5 fruit fly cellular contexts compared by ENCODE assay signal in the genomic region with DNA sequence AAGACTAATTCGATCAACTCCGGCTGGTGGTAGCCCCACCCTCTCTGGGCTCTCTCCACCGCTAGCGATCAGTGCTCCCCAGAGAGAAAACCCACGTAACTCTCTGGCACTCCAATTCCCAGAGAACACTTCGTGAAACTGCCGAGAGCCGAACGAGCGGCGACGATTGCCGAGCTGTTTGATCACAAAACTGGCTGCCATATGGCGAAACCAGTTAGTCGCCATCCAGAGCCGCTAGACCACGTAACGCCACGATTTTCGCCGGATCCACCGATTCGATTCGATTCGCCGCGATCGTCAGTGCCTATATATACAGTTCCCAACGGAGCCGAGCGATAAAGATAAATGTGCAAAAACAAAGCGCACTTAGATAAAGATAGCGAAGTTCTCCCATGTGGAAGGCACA.
TF ChIP-seq lines count a peak whose summit lies in the region.

A gene (plus strand): TSS at position 209 of the 406 bp plus-strand sequence.

TF ChIP-seq in whole organism, adult, 20 proteins besides CTCF, POLR2A, EP300 and RAD21 (continued from another document):
- peak; percentile 8 for TF ChIP-seq Clk (GFP tag; optimal IDR thresholded peaks at IDR 0.05; lab: Kevin White, UChicago)
- TF ChIP-seq CG7101 (tag; optimal IDR thresholded peaks at IDR 0.05; lab: Kevin White, UChicago) = peak; percentile 57
- peak; percentile 79 for TF ChIP-seq ovo (GFP tag; optimal IDR thresholded peaks at IDR 0.05; lab: Kevin White, UChicago)
TF ChIP-seq in whole organism, adult: peak in this region for 15.

TF ChIP-seq in whole organism, embryonic, 481 proteins besides CTCF, POLR2A, EP300 and RAD21 (continued from another document and continues in another):
- TF ChIP-seq CG11093 (GFP tag; IDR thresholded peaks at IDR 0.05; lab: Robert Waterston, UW) (no peak), CG12219 (GFP tag; optimal IDR thresholded peaks at IDR 0.05; lab: Kevin White, UChicago) (peak; percentile 24), CG6654 (GFP tag; optimal IDR thresholded peaks at IDR 0.05; lab: Kevin White, UChicago) (no peak), CG2120 (GFP tag; optimal IDR thresholded peaks at IDR 0.05; lab: Kevin White, UChicago) (peak; percentile 33), tap (tag; optimal IDR thresholded peaks at IDR 0.05; lab: Kevin White, UChicago) (no peak), Meics (GFP tag; optimal IDR thresholded peaks at IDR 0.05; lab: Kevin White, UChicago) (peak; percentile 35), CG12299 (tag; optimal IDR thresholded peaks at IDR 0.05; lab: Kevin White, UChicago) (peak; percentile 25), CG10366 (GFP tag; IDR thresholded peaks at IDR 0.05; lab: Robert Waterston, UW) (no peak; the same call in 1 of the 2 replicates), ERR (GFP tag; optimal IDR thresholded peaks at IDR 0.05; lab: Kevin White, UChicago) (peak; percentile 28), MBD-R2 (GFP tag; IDR thresholded peaks at IDR 0.05; lab: Robert Waterston, UW) (no peak; the same call in 1 of the 2 replicates), prd (optimal IDR thresholded peaks at IDR 0.05; lab: Kevin White, UChicago) (no peak), prd (GFP tag; IDR thresholded peaks at IDR 0.05; lab: Robert Waterston, UW) (no peak), CG12104 (GFP tag; optimal IDR thresholded peaks at IDR 0.05; lab: Kevin White, UChicago) (no peak), CG11085 (GFP tag; IDR thresholded peaks at IDR 0.05; lab: Robert Waterston, UW) (no peak), CG4730 (GFP tag; IDR thresholded peaks at IDR 0.05; lab: Robert Waterston, UW) (no peak), Mes4 (GFP tag; optimal IDR thresholded peaks at IDR 0.05; lab: Kevin White, UChicago) (no peak), ash1 (GFP tag; optimal IDR thresholded peaks at IDR 0.05; lab: Kevin White, UChicago) (peak; percentile 8), Bgb (GFP tag; IDR thresholded peaks at IDR 0.05; lab: Robert Waterston, UW; ENCODE audit: partially characterized antibody) (peak; percentile 71; the same call in 1 of the 2 replicates), amos (GFP tag; IDR thresholded peaks at IDR 0.05; lab: Robert Waterston, UW; ENCODE audit: partially characterized antibody) (peak; percentile 51; the same call in 1 of the 2 replicates), pan (optimal IDR thresholded peaks at IDR 0.05; lab: Kevin White, UChicago) (no peak), pan (GFP tag; optimal IDR thresholded peaks at IDR 0.05 in 1 of 2, IDR thresholded peaks at IDR 0.05 in 1 of 2) (peak in 1 of 2 experiments; percentile 46), CG6854 (GFP tag; optimal IDR thresholded peaks at IDR 0.05; lab: Kevin White, UChicago) (peak; percentile 0), lbe (GFP tag; optimal IDR thresholded peaks at IDR 0.05; lab: Kevin White, UChicago) (peak; percentile 63), hb (GFP tag; IDR thresholded peaks at IDR 0.05; lab: Robert Waterston, UW; ENCODE audit: partially characterized antibody) (no peak), ind (GFP tag; optimal IDR thresholded peaks at IDR 0.05; lab: Kevin White, UChicago) (no peak), CG3163 (GFP tag; optimal IDR thresholded peaks at IDR 0.05; lab: Kevin White, UChicago) (no peak), CG12659 (GFP tag; optimal IDR thresholded peaks at IDR 0.05; lab: Kevin White, UChicago) (peak; percentile 15), sens (GFP tag; lab: Kevin White, UChicago) (peak; percentile 87), CG13287 (GFP tag; IDR thresholded peaks at IDR 0.05; lab: Robert Waterston, UW; ENCODE audit: partially characterized antibody) (peak; percentile 66), CG2678 (tag; optimal IDR thresholded peaks at IDR 0.05; lab: Kevin White, UChicago) (peak; percentile 35)

TF ChIP-seq in whole organism, prepupa, 60 proteins besides CTCF, POLR2A, EP300 and RAD21 (continued from another document and continues in another):
- TF ChIP-seq CG34406 (GFP tag; optimal IDR thresholded peaks at IDR 0.05; lab: Kevin White, UChicago) (peak; percentile 11), pdm3 (GFP tag; optimal IDR thresholded peaks at IDR 0.05; lab: Kevin White, UChicago) (no peak), CG6163 (GFP tag; IDR thresholded peaks at IDR 0.05; lab: Robert Waterston, UW) (peak; percentile 80; the same call in 2 of the 3 replicates), CG6276 (GFP tag; optimal IDR thresholded peaks at IDR 0.05; lab: Kevin White, UChicago) (peak; percentile 53), dac (GFP tag; optimal IDR thresholded peaks at IDR 0.05; lab: Kevin White, UChicago) (no peak), CG16779 (tag; optimal IDR thresholded peaks at IDR 0.05; lab: Kevin White, UChicago) (peak; percentile 76), CG8119 (GFP tag; IDR thresholded peaks at IDR 0.05; lab: Robert Waterston, UW) (peak; percentile 46; the same call in 2 of the 3 replicates), CG10669 (GFP tag; optimal IDR thresholded peaks at IDR 0.05; lab: Kevin White, UChicago) (peak; percentile 25), topi (GFP tag; optimal IDR thresholded peaks at IDR 0.05; lab: Kevin White, UChicago) (peak; percentile 62), ss (GFP tag; optimal IDR thresholded peaks at IDR 0.05; lab: Kevin White, UChicago) (peak; percentile 74 to 76), CG4318 (GFP tag; optimal IDR thresholded peaks at IDR 0.05; lab: Kevin White, UChicago) (no peak), Ets96B (tag; optimal IDR thresholded peaks at IDR 0.05; lab: Kevin White, UChicago) (peak; percentile 20), CG3032 (tag; optimal IDR thresholded peaks at IDR 0.05; lab: Kevin White, UChicago) (no peak), CG15336 (GFP tag; IDR thresholded peaks at IDR 0.05; lab: Robert Waterston, UW) (peak; percentile 65; the same call in 1 of the 2 replicates), Gug (GFP tag; IDR thresholded peaks at IDR 0.05; lab: Robert Waterston, UW) (0 out of 2 replicates have a peak, but pooled peaks have one; percentile 42), achi (GFP tag; optimal IDR thresholded peaks at IDR 0.05; lab: Kevin White, UChicago) (no peak), acj6 (GFP tag; optimal IDR thresholded peaks at IDR 0.05; lab: Kevin White, UChicago) (no peak), eg (GFP tag; IDR thresholded peaks at IDR 0.05; lab: Robert Waterston, UW) (peak; percentile 81; the same call in 2 of the 3 replicates), Hr4 (GFP tag; optimal IDR thresholded peaks at IDR 0.05; lab: Kevin White, UChicago) (no peak), CG3919 (GFP tag; optimal IDR thresholded peaks at IDR 0.05; lab: Kevin White, UChicago) (peak; percentile 54), lz (GFP tag; optimal IDR thresholded peaks at IDR 0.05; lab: Kevin White, UChicago) (no peak), cyc (GFP tag; optimal IDR thresholded peaks at IDR 0.05; lab: Kevin White, UChicago) (peak; percentile 22), Smox (GFP tag; optimal IDR thresholded peaks at IDR 0.05; lab: Kevin White, UChicago) (no peak), Sox102F (GFP tag; optimal IDR thresholded peaks at IDR 0.05; lab: Kevin White, UChicago) (peak; percentile 75), CG9139 (GFP tag; optimal IDR thresholded peaks at IDR 0.05; lab: Kevin White, UChicago) (peak; percentile 77), salr (GFP tag; optimal IDR thresholded peaks at IDR 0.05; lab: Kevin White, UChicago) (no peak), CG7368 (GFP tag; optimal IDR thresholded peaks at IDR 0.05; lab: Kevin White, UChicago) (peak; percentile 39), CG6808 (GFP tag; optimal IDR thresholded peaks at IDR 0.05; lab: Kevin White, UChicago) (peak; percentile 43), vri (GFP tag; optimal IDR thresholded peaks at IDR 0.05; lab: Kevin White, UChicago) (peak; percentile 85), spab (GFP tag; optimal IDR thresholded peaks at IDR 0.05; lab: Kevin White, UChicago) (peak; percentile 31), fd59A (GFP tag; optimal IDR thresholded peaks at IDR 0.05; lab: Kevin White, UChicago) (peak; percentile 2)

TF ChIP-seq in whole organism, pupa, 21 proteins besides CTCF, POLR2A, EP300 and RAD21 (continued from another document):
- peak; percentile 29 for TF ChIP-seq Snoo (tag; optimal IDR thresholded peaks at IDR 0.05; lab: Kevin White, UChicago)

TF ChIP-seq in whole organism, wandering third instar larva, 38 proteins besides CTCF, POLR2A, EP300 and RAD21 (continued from another document):
- TF ChIP-seq HLH106 (tag; optimal IDR thresholded peaks at IDR 0.05; lab: Kevin White, UChicago) (peak; percentile 18), Dfd (GFP tag; optimal IDR thresholded peaks at IDR 0.05; lab: Kevin White, UChicago) (no peak), rgr (GFP tag; optimal IDR thresholded peaks at IDR 0.05; lab: Kevin White, UChicago) (peak; percentile 57), woc (GFP tag; optimal IDR thresholded peaks at IDR 0.05; lab: Kevin White, UChicago) (no peak), CrebA (GFP tag; optimal IDR thresholded peaks at IDR 0.05; lab: Kevin White, UChicago; ENCODE audit: borderline replicate concordance) (no peak), Sp1 (GFP tag; optimal IDR thresholded peaks at IDR 0.05; lab: Kevin White, UChicago) (peak; percentile 68), Mio (GFP tag; optimal IDR thresholded peaks at IDR 0.05; lab: Kevin White, UChicago) (peak; percentile 18), pan (optimal IDR thresholded peaks at IDR 0.05; lab: Kevin White, UChicago) (no peak), foxo (GFP tag; optimal IDR thresholded peaks at IDR 0.05; lab: Kevin White, UChicago) (peak in 1 of 2 experiments; percentile 55), brk (GFP tag; optimal IDR thresholded peaks at IDR 0.05; lab: Kevin White, UChicago) (no peak), Myc (optimal IDR thresholded peaks at IDR 0.05; lab: Kevin White, UChicago) (no peak), dsf (GFP tag; optimal IDR thresholded peaks at IDR 0.05; lab: Kevin White, UChicago; ENCODE audit: borderline replicate concordance) (no peak), Hr83 (GFP tag; optimal IDR thresholded peaks at IDR 0.05; lab: Kevin White, UChicago; ENCODE audit: poor library complexity, severe bottlenecking) (peak; percentile 87), N (GFP tag; optimal IDR thresholded peaks at IDR 0.05; lab: Kevin White, UChicago) (no peak), fru (GFP tag; optimal IDR thresholded peaks at IDR 0.05; lab: Kevin White, UChicago) (peak; percentile 54), Jra (GFP tag; optimal IDR thresholded peaks at IDR 0.05; lab: Kevin White, UChicago) (peak; percentile 52), dmrt93B (GFP tag; optimal IDR thresholded peaks at IDR 0.05; lab: Kevin White, UChicago) (no peak)
